Worm (Caenorhabditis elegans): ENCODE data around the gene sra-10.

sra-10 gene

DNA sequence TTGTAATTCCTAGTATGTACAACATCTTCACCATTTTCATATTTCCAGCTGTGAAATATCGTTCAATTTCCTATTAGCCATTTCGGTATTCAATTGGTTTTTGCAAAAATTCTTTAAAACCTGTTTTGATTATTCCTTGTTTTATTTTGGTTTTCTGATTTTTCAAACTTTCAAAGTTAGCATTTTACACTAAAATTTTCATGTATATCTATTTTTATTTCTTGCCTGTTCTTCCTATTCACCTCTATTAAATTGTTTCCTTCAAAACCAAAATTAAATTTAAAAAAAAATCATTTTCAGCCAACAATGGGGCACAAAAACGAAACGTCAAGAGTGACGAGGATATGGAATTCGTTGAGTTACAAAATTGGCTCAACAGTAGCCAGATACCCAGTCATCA is 5.9 kb downstream of the sra-10 start, which contains the start of gene ptr-8:
ptr-8 (plus strand) TSS at position 301 of the 400 bp plus-strand sequence.
- TF ChIP-seq ama-1 (optimal IDR thresholded peaks at IDR 0.05) (no peak), hlh-30 (tag; optimal IDR thresholded peaks at IDR 0.05; ENCODE audit: insufficient read depth) (no peak), dmd-4 (tag; optimal IDR thresholded peaks at IDR 0.05; ENCODE audit: borderline replicate concordance) (no peak), syd-9 (tag; optimal IDR thresholded peaks at IDR 0.05) (no peak), nhr-232 (tag; optimal IDR thresholded peaks at IDR 0.05) (no peak), F13H6.1 (tag; optimal IDR thresholded peaks at IDR 0.05) (no peak), ahr-1 (tag; optimal IDR thresholded peaks at IDR 0.05) (no peak), ceh-22 (tag; optimal IDR thresholded peaks at IDR 0.05) (no peak), K09A11.1 (tag; optimal IDR thresholded peaks at IDR 0.05; ENCODE audit: insufficient read depth) (no peak), ceh-48 (tag; optimal IDR thresholded peaks at IDR 0.05) (no peak), ceh-19 (GFP tag; optimal IDR thresholded peaks at IDR 0.05) (no peak), pha-4 (tag; optimal IDR thresholded peaks at IDR 0.05) (no peak)

- no peak for TF ChIP-seq tbx-7 (tag; optimal IDR thresholded peaks at IDR 0.05)
- TF ChIP-seq ceh-48 (tag; optimal IDR thresholded peaks at IDR 0.05): no peak
These were observed 7.8 kb downstream of the sra-10 start for ce11 chrII:10887097-10887496.

- TF ChIP-seq ceh-30 (tag; optimal IDR thresholded peaks at IDR 0.05): no peak
- no peak for TF ChIP-seq eyg-1 (tag; optimal IDR thresholded peaks at IDR 0.05)
- no peak for TF ChIP-seq ztf-16 (tag; optimal IDR thresholded peaks at IDR 0.05)
- TF ChIP-seq nhr-11 (tag; optimal IDR thresholded peaks at IDR 0.05): no peak
- no peak for TF ChIP-seq tbx-2 (tag; optimal IDR thresholded peaks at IDR 0.05)
- no peak for TF ChIP-seq ceh-34 (tag; optimal IDR thresholded peaks at IDR 0.05)
- no peak for TF ChIP-seq T23F11.4 (GFP tag; optimal IDR thresholded peaks at IDR 0.05)
- TF ChIP-seq ceh-2 (tag; optimal IDR thresholded peaks at IDR 0.05): no peak
These were observed 8.9 kb downstream of the sra-10 start, which contains the start of gene F44F4.3 for ce11 chrII:10885868-10886514. Gene F44F4.3 (minus strand): TSS chrII:10885918.

DNA sequence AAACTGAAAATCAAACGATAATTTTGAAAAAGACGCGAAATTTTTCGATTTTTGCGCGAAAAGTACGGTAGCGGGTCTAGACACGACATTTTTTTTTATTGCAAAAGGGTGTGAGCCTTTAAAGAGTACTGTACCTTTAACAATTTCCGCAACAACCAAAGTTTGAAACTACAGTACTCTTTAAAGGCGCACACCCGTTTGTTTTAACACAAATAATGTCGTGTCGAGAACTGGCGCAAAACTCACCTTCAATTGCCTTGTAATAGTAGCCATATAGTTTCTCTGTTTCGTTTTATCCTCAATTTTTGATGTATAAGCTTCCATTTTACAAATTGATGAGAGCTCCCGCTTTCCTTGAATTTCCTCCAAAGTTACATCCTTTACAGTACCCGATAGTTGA is 9.6 kb downstream of the sra-10 start:
- TF ChIP-seq nfya-1 (tag; optimal IDR thresholded peaks at IDR 0.05) (no peak), pqm-1 (tag; optimal IDR thresholded peaks at IDR 0.05) (no peak), dve-1 (tag; optimal IDR thresholded peaks at IDR 0.05) (no peak), T23F11.4 (GFP tag; optimal IDR thresholded peaks at IDR 0.05) (no peak), ceh-19 (GFP tag; optimal IDR thresholded peaks at IDR 0.05) (no peak), sdc-2 (tag; optimal IDR thresholded peaks at IDR 0.05) (no peak), fax-1 (tag; optimal IDR thresholded peaks at IDR 0.05) (no peak), che-1 (tag; optimal IDR thresholded peaks at IDR 0.05) (no peak), zip-5 (tag; optimal IDR thresholded peaks at IDR 0.05) (no peak), hlh-30 (tag; optimal IDR thresholded peaks at IDR 0.05; ENCODE audit: insufficient read depth) (no peak), pha-2 (tag; optimal IDR thresholded peaks at IDR 0.05) (no peak), lim-6 (tag; optimal IDR thresholded peaks at IDR 0.05) (no peak), rnt-1 (tag; optimal IDR thresholded peaks at IDR 0.05) (no peak), tbx-2 (tag; optimal IDR thresholded peaks at IDR 0.05) (no peak), hlh-8 (tag; optimal IDR thresholded peaks at IDR 0.05) (no peak), npax-4 (tag; optimal IDR thresholded peaks at IDR 0.05) (no peak)

- TF ChIP-seq hlh-8 (tag; optimal IDR thresholded peaks at IDR 0.05): no peak
- TF ChIP-seq unc-86 (tag; optimal IDR thresholded peaks at IDR 0.05): no peak
- TF ChIP-seq ceh-9 (tag; optimal IDR thresholded peaks at IDR 0.05): no peak
- TF ChIP-seq pros-1 (tag; optimal IDR thresholded peaks at IDR 0.05): no peak
- no peak for TF ChIP-seq ceh-2 (tag; optimal IDR thresholded peaks at IDR 0.05)
- TF ChIP-seq Y22D7AL.16 (tag; optimal IDR thresholded peaks at IDR 0.05): no peak
These were observed 10.5 kb downstream of the sra-10 start, which contains the start of gene egg-3 for ce11 chrII:10884396-10884795. Gene egg-3 (minus strand): TSS chrII:10884441.
